In genomic region chr3L:14761837-14762785, dm6 we compare ENCODE assay signal across 5 fruit fly cellular contexts.
TF ChIP-seq lines count a peak whose summit lies in the region.

TSS of gene Tsen34 (minus strand) at chr3L:14761844.
TSS of gene Mgat4a (plus strand) at chr3L:14762028.

- peak; percentile 14 for TF ChIP-seq CTCF in whole organism, embryonic (GFP tag; optimal IDR thresholded peaks at IDR 0.05; lab: Kevin White, UChicago)

TF ChIP-seq in whole organism, adult, 20 proteins besides CTCF, POLR2A, EP300 and RAD21:
- peak; percentile 72 for TF ChIP-seq cic (GFP tag; optimal IDR thresholded peaks at IDR 0.05; lab: Kevin White, UChicago)
- TF ChIP-seq CG7045 (GFP tag; optimal IDR thresholded peaks at IDR 0.05; lab: Kevin White, UChicago) = peak; percentile 68
- TF ChIP-seq bab1 (GFP tag; optimal IDR thresholded peaks at IDR 0.05; lab: Kevin White, UChicago) = peak; percentile 65
- peak; percentile 54 for TF ChIP-seq CG1620 (GFP tag; optimal IDR thresholded peaks at IDR 0.05; lab: Kevin White, UChicago)
- TF ChIP-seq CG12768 (GFP tag; optimal IDR thresholded peaks at IDR 0.05; lab: Kevin White, UChicago) = peak; percentile 70
- peak; percentile 16 for TF ChIP-seq CG14711 (tag; optimal IDR thresholded peaks at IDR 0.05; lab: Kevin White, UChicago)
- TF ChIP-seq Hr96 (GFP tag; optimal IDR thresholded peaks at IDR 0.05; lab: Kevin White, UChicago) = no peak
- TF ChIP-seq CG33017 (tag; optimal IDR thresholded peaks at IDR 0.05; lab: Kevin White, UChicago) = no peak
- TF ChIP-seq tj (GFP tag; optimal IDR thresholded peaks at IDR 0.05; lab: Kevin White, UChicago) = no peak
- TF ChIP-seq CG11617 (GFP tag; optimal IDR thresholded peaks at IDR 0.05; lab: Kevin White, UChicago) = peak; percentile 32
- peak; percentile 80 for TF ChIP-seq Crg-1 (GFP tag; optimal IDR thresholded peaks at IDR 0.05; lab: Kevin White, UChicago)
- TF ChIP-seq kay (GFP tag; lab: Kevin White, UChicago; ENCODE audit: borderline replicate concordance) = no peak
- TF ChIP-seq ovo (GFP tag; optimal IDR thresholded peaks at IDR 0.05; lab: Kevin White, UChicago) = peak; percentile 38
- TF ChIP-seq Mnt (GFP tag; optimal IDR thresholded peaks at IDR 0.05; lab: Kevin White, UChicago) = peak; percentile 38
- peak; percentile 7 for TF ChIP-seq CG7101 (tag; optimal IDR thresholded peaks at IDR 0.05; lab: Kevin White, UChicago)

TF ChIP-seq in whole organism, embryonic, 481 proteins besides CTCF, POLR2A, EP300 and RAD21 (continues in another document):
- TF ChIP-seq croc (GFP tag; conservative IDR thresholded peaks at IDR 0.05; lab: Robert Waterston, UW) = no peak
- peak; percentile 66 for TF ChIP-seq CG12659 (GFP tag; optimal IDR thresholded peaks at IDR 0.05; lab: Kevin White, UChicago)
- TF ChIP-seq amos (GFP tag; IDR thresholded peaks at IDR 0.05; lab: Robert Waterston, UW; ENCODE audit: partially characterized antibody) = peak; percentile 64; the same call in 1 of the 2 replicates
- TF ChIP-seq fd64A (GFP tag; optimal IDR thresholded peaks at IDR 0.05; lab: Kevin White, UChicago) = no peak
- peak; percentile 49 for TF ChIP-seq mam (GFP tag; optimal IDR thresholded peaks at IDR 0.05; lab: Kevin White, UChicago)
- peak; percentile 53 for TF ChIP-seq Max (GFP tag; optimal IDR thresholded peaks at IDR 0.05; lab: Kevin White, UChicago)
- peak; percentile 15 for TF ChIP-seq CG18476 (GFP tag; optimal IDR thresholded peaks at IDR 0.05; lab: Kevin White, UChicago)
- TF ChIP-seq Jarid2 (GFP tag; optimal IDR thresholded peaks at IDR 0.05; lab: Kevin White, UChicago) = no peak
- peak; percentile 42 for TF ChIP-seq CG10267 (tag; optimal IDR thresholded peaks at IDR 0.05; lab: Kevin White, UChicago)
- TF ChIP-seq ro (GFP tag; IDR thresholded peaks at IDR 0.05; lab: Robert Waterston, UW) = no peak
- TF ChIP-seq pita (GFP tag; optimal IDR thresholded peaks at IDR 0.05; lab: Kevin White, UChicago) = no peak
- TF ChIP-seq Rx (GFP tag; IDR thresholded peaks at IDR 0.05; lab: Robert Waterston, UW) = no peak
- no peak for TF ChIP-seq kay (GFP tag; optimal IDR thresholded peaks at IDR 0.05; lab: Kevin White, UChicago)
- TF ChIP-seq CG14965 (GFP tag; optimal IDR thresholded peaks at IDR 0.05; lab: Kevin White, UChicago; ENCODE audit: borderline replicate concordance) = peak; percentile 27
- TF ChIP-seq CG15601 (tag; optimal IDR thresholded peaks at IDR 0.05; lab: Kevin White, UChicago) = no peak
- peak; percentile 6 for TF ChIP-seq bigmax (GFP tag; optimal IDR thresholded peaks at IDR 0.05; lab: Kevin White, UChicago)
- no peak for TF ChIP-seq CG13775 (GFP tag; optimal IDR thresholded peaks at IDR 0.05; lab: Kevin White, UChicago)
- no peak for TF ChIP-seq CG4730 (GFP tag; IDR thresholded peaks at IDR 0.05; lab: Robert Waterston, UW)
- peak; percentile 37 for TF ChIP-seq phol (tag; optimal IDR thresholded peaks at IDR 0.05; lab: Kevin White, UChicago)

TF ChIP-seq in whole organism, prepupa, 60 proteins besides CTCF, POLR2A, EP300 and RAD21:
- TF ChIP-seq Sox14 (GFP tag; optimal IDR thresholded peaks at IDR 0.05; lab: Kevin White, UChicago) = peak; percentile 25
- TF ChIP-seq CG6792 (GFP tag; optimal IDR thresholded peaks at IDR 0.05; lab: Kevin White, UChicago) = peak; percentile 48
- no peak for TF ChIP-seq Ets96B (tag; optimal IDR thresholded peaks at IDR 0.05; lab: Kevin White, UChicago)
- peak; percentile 62 for TF ChIP-seq esn (GFP tag; optimal IDR thresholded peaks at IDR 0.05; lab: Kevin White, UChicago)
- no peak for TF ChIP-seq Smox (GFP tag; optimal IDR thresholded peaks at IDR 0.05; lab: Kevin White, UChicago)
- peak; percentile 97 for TF ChIP-seq fkh (GFP tag; optimal IDR thresholded peaks at IDR 0.05; lab: Kevin White, UChicago)
- peak; percentile 40 for TF ChIP-seq vri (GFP tag; optimal IDR thresholded peaks at IDR 0.05; lab: Kevin White, UChicago)
- TF ChIP-seq lz (GFP tag; optimal IDR thresholded peaks at IDR 0.05; lab: Kevin White, UChicago) = peak; percentile 22
- no peak for TF ChIP-seq net (GFP tag; optimal IDR thresholded peaks at IDR 0.05; lab: Kevin White, UChicago)
- TF ChIP-seq CG32006 (GFP tag; optimal IDR thresholded peaks at IDR 0.05; lab: Kevin White, UChicago) = no peak
- no peak for TF ChIP-seq achi (GFP tag; optimal IDR thresholded peaks at IDR 0.05; lab: Kevin White, UChicago)
- TF ChIP-seq acj6 (GFP tag; optimal IDR thresholded peaks at IDR 0.05; lab: Kevin White, UChicago) = peak; percentile 35
- TF ChIP-seq Ets21C (GFP tag; optimal IDR thresholded peaks at IDR 0.05; lab: Kevin White, UChicago) = peak; percentile 10
- TF ChIP-seq CG3032 (tag; optimal IDR thresholded peaks at IDR 0.05; lab: Kevin White, UChicago) = peak; percentile 8
- TF ChIP-seq CG8632 (GFP tag; optimal IDR thresholded peaks at IDR 0.05; lab: Kevin White, UChicago) = peak; percentile 55
- TF ChIP-seq svp (GFP tag; lab: Kevin White, UChicago) = peak; percentile 13
- peak; percentile 7 for TF ChIP-seq cyc (GFP tag; optimal IDR thresholded peaks at IDR 0.05; lab: Kevin White, UChicago)

TF ChIP-seq in whole organism, pupa, 21 proteins besides CTCF, POLR2A, EP300 and RAD21:
- TF ChIP-seq EcR (GFP tag; optimal IDR thresholded peaks at IDR 0.05; lab: Kevin White, UChicago) (peak; percentile 74), Pif1B (GFP tag; optimal IDR thresholded peaks at IDR 0.05; lab: Kevin White, UChicago) (no peak), CG17806 (tag; optimal IDR thresholded peaks at IDR 0.05; lab: Kevin White, UChicago) (peak; percentile 5), CG12605 (GFP tag; IDR thresholded peaks at IDR 0.05; lab: Robert Waterston, UW) (0 out of 2 replicates have a peak, but pooled peaks have one; percentile 43), Ets98B (GFP tag; IDR thresholded peaks at IDR 0.05; lab: Robert Waterston, UW) (peak; percentile 26), CG8159 (tag; optimal IDR thresholded peaks at IDR 0.05; lab: Kevin White, UChicago) (no peak), gl (tag; optimal IDR thresholded peaks at IDR 0.05; lab: Kevin White, UChicago) (peak; percentile 38)

TF ChIP-seq in whole organism, wandering third instar larva, 38 proteins besides CTCF, POLR2A, EP300 and RAD21:
- peak; percentile 43 for TF ChIP-seq sv (GFP tag; optimal IDR thresholded peaks at IDR 0.05; lab: Kevin White, UChicago)
- no peak for TF ChIP-seq dl (GFP tag; optimal IDR thresholded peaks at IDR 0.05; lab: Kevin White, UChicago; ENCODE audit: insufficient read depth in 1 of 2, partially characterized antibody in 2 of 2)
- no peak for TF ChIP-seq dsf (GFP tag; optimal IDR thresholded peaks at IDR 0.05; lab: Kevin White, UChicago; ENCODE audit: borderline replicate concordance)
- TF ChIP-seq Rel (GFP tag; optimal IDR thresholded peaks at IDR 0.05; lab: Kevin White, UChicago) = no peak
- TF ChIP-seq Rel (tag; optimal IDR thresholded peaks at IDR 0.05; lab: Kevin White, UChicago) = peak; percentile 91
- no peak for TF ChIP-seq dmrt93B (GFP tag; optimal IDR thresholded peaks at IDR 0.05; lab: Kevin White, UChicago)
- TF ChIP-seq pan (optimal IDR thresholded peaks at IDR 0.05; lab: Kevin White, UChicago) = no peak
- peak; percentile 9 for TF ChIP-seq woc (GFP tag; optimal IDR thresholded peaks at IDR 0.05; lab: Kevin White, UChicago)
- TF ChIP-seq GATAd (GFP tag; optimal IDR thresholded peaks at IDR 0.05; lab: Kevin White, UChicago) = peak; percentile 32
- TF ChIP-seq psq (GFP tag; optimal IDR thresholded peaks at IDR 0.05; lab: Kevin White, UChicago) = peak; percentile 50
- TF ChIP-seq lola (GFP tag; optimal IDR thresholded peaks at IDR 0.05; lab: Kevin White, UChicago) = no peak
- no peak for TF ChIP-seq Hr78 (GFP tag; optimal IDR thresholded peaks at IDR 0.05; lab: Kevin White, UChicago)
- no peak for TF ChIP-seq HLH106 (tag; optimal IDR thresholded peaks at IDR 0.05; lab: Kevin White, UChicago)
- no peak for TF ChIP-seq fru (GFP tag; optimal IDR thresholded peaks at IDR 0.05; lab: Kevin White, UChicago)
- peak; percentile 32 for TF ChIP-seq jim (GFP tag; optimal IDR thresholded peaks at IDR 0.05; lab: Kevin White, UChicago)
- TF ChIP-seq brk (GFP tag; optimal IDR thresholded peaks at IDR 0.05; lab: Kevin White, UChicago) = no peak
- no peak for TF ChIP-seq Myc (optimal IDR thresholded peaks at IDR 0.05; lab: Kevin White, UChicago)
- peak; percentile 27 for TF ChIP-seq CG9705 (GFP tag; optimal IDR thresholded peaks at IDR 0.05; lab: Kevin White, UChicago)
- TF ChIP-seq Sp1 (GFP tag; optimal IDR thresholded peaks at IDR 0.05; lab: Kevin White, UChicago) = no peak
- TF ChIP-seq usp (GFP tag; optimal IDR thresholded peaks at IDR 0.05; lab: Kevin White, UChicago) = no peak
- TF ChIP-seq h (GFP tag; optimal IDR thresholded peaks at IDR 0.05; lab: Kevin White, UChicago) = peak; percentile 79
- TF ChIP-seq Hnf4 (GFP tag; optimal IDR thresholded peaks at IDR 0.05; lab: Kevin White, UChicago) = no peak
- peak; percentile 51 for TF ChIP-seq rgr (GFP tag; optimal IDR thresholded peaks at IDR 0.05; lab: Kevin White, UChicago)
- peak in 1 of 2 experiments; percentile 50 for TF ChIP-seq foxo (GFP tag; optimal IDR thresholded peaks at IDR 0.05; lab: Kevin White, UChicago)
- peak; percentile 70 for TF ChIP-seq OdsH (GFP tag; optimal IDR thresholded peaks at IDR 0.05; lab: Kevin White, UChicago)
- peak; percentile 59 for TF ChIP-seq br (GFP tag; optimal IDR thresholded peaks at IDR 0.05; lab: Kevin White, UChicago)
- TF ChIP-seq CG32264 (GFP tag; optimal IDR thresholded peaks at IDR 0.05; lab: Kevin White, UChicago) = no peak
- TF ChIP-seq ey (GFP tag; optimal IDR thresholded peaks at IDR 0.05; lab: Kevin White, UChicago) = peak; percentile 31
- no peak for TF ChIP-seq Vsx2 (GFP tag; optimal IDR thresholded peaks at IDR 0.05; lab: Kevin White, UChicago; ENCODE audit: partially characterized antibody)
- TF ChIP-seq Hr83 (GFP tag; optimal IDR thresholded peaks at IDR 0.05; lab: Kevin White, UChicago; ENCODE audit: poor library complexity, severe bottlenecking) = peak; percentile 66
- no peak for TF ChIP-seq Abd-B (GFP tag; optimal IDR thresholded peaks at IDR 0.05; lab: Kevin White, UChicago)
- TF ChIP-seq Jra (GFP tag; optimal IDR thresholded peaks at IDR 0.05; lab: Kevin White, UChicago) = peak; percentile 63
- no peak for TF ChIP-seq CrebA (GFP tag; optimal IDR thresholded peaks at IDR 0.05; lab: Kevin White, UChicago; ENCODE audit: borderline replicate concordance)
